Fruit fly (Drosophila melanogaster): ENCODE results near the gene CG32284.

Gene CG32284

dm6 chr3L:3159309-3160194 lies 26.9 kb upstream of the CG32284 start, which contains the start of the genes ND-30 and CG15812 (continued):
- no peak for TF ChIP-seq CG8359 (GFP tag; optimal IDR thresholded peaks at IDR 0.05; ENCODE audit: borderline replicate concordance)
- no peak for TF ChIP-seq mirr (GFP tag; optimal IDR thresholded peaks at IDR 0.05)
- no peak for TF ChIP-seq CG8290 (GFP tag; optimal IDR thresholded peaks at IDR 0.05)
- no peak for TF ChIP-seq CG8290 (tag; optimal IDR thresholded peaks at IDR 0.05)
- TF ChIP-seq ci (GFP tag; IDR thresholded peaks at IDR 0.05), result no peak
- TF ChIP-seq H15 (GFP tag; IDR thresholded peaks at IDR 0.05), result no peak
- no peak for TF ChIP-seq CG17912 (GFP tag; optimal IDR thresholded peaks at IDR 0.05)
- no peak for TF ChIP-seq CG12299 (tag; optimal IDR thresholded peaks at IDR 0.05)
- no peak for TF ChIP-seq ken (GFP tag; IDR thresholded peaks at IDR 0.05)
- TF ChIP-seq CG6813 (GFP tag; optimal IDR thresholded peaks at IDR 0.05), result no peak
- no peak for TF ChIP-seq Optix (GFP tag; IDR thresholded peaks at IDR 0.05)
- no peak for TF ChIP-seq Hr51 (GFP tag; optimal IDR thresholded peaks at IDR 0.05)
- TF ChIP-seq Abd-B (GFP tag; optimal IDR thresholded peaks at IDR 0.05), result no peak
- no peak for TF ChIP-seq HLH4C (GFP tag; IDR thresholded peaks at IDR 0.05; ENCODE audit: partially characterized antibody)
- TF ChIP-seq stc (GFP tag; IDR thresholded peaks at IDR 0.05), result no peak
- peak; percentile 92 for TF ChIP-seq MESR4 (GFP tag; optimal IDR thresholded peaks at IDR 0.05)
- no peak for TF ChIP-seq CG14441 (GFP tag; IDR thresholded peaks at IDR 0.05)
- TF ChIP-seq B-H1 (GFP tag; IDR thresholded peaks at IDR 0.05), result no peak
- no peak for TF ChIP-seq emc (GFP tag; optimal IDR thresholded peaks at IDR 0.05)
- no peak for TF ChIP-seq ranshi (GFP tag; IDR thresholded peaks at IDR 0.05)
- TF ChIP-seq CG7556 (GFP tag; optimal IDR thresholded peaks at IDR 0.05), result peak; percentile 24
- no peak for TF ChIP-seq CG2199 (GFP tag; IDR thresholded peaks at IDR 0.05)
- no peak for TF ChIP-seq D (optimal IDR thresholded peaks at IDR 0.05)
- TF ChIP-seq D (GFP tag; optimal IDR thresholded peaks at IDR 0.05), result no peak
- TF ChIP-seq CG10209 (GFP tag; optimal IDR thresholded peaks at IDR 0.05), result no peak
- no peak for TF ChIP-seq CG7357 (GFP tag; IDR thresholded peaks at IDR 0.05)
- no peak for TF ChIP-seq CG3065 (GFP tag; optimal IDR thresholded peaks at IDR 0.05)
- no peak for TF ChIP-seq CG12236 (GFP tag; optimal IDR thresholded peaks at IDR 0.05)
- TF ChIP-seq CG6254 (GFP tag; optimal IDR thresholded peaks at IDR 0.05), result no peak
- no peak for TF ChIP-seq vfl (GFP tag; optimal IDR thresholded peaks at IDR 0.05)
- no peak for TF ChIP-seq repo (GFP tag; optimal IDR thresholded peaks at IDR 0.05)
- no peak for TF ChIP-seq Eip74EF (GFP tag; optimal IDR thresholded peaks at IDR 0.05)
- TF ChIP-seq mam (GFP tag; optimal IDR thresholded peaks at IDR 0.05), result no peak
- no peak for TF ChIP-seq E2f1 (GFP tag; IDR thresholded peaks at IDR 0.05)
- TF ChIP-seq CG12659 (GFP tag; optimal IDR thresholded peaks at IDR 0.05), result peak; percentile 55
- TF ChIP-seq CG2875 (GFP tag; optimal IDR thresholded peaks at IDR 0.05), result no peak
- TF ChIP-seq en (GFP tag; optimal IDR thresholded peaks at IDR 0.05), result no peak
- TF ChIP-seq CG31224 (GFP tag; IDR thresholded peaks at IDR 0.05), result no peak
- TF ChIP-seq Atf6 (GFP tag; IDR thresholded peaks at IDR 0.05), result no peak
- no peak for TF ChIP-seq CG4360 (GFP tag; IDR thresholded peaks at IDR 0.05)
- no peak for TF ChIP-seq CG11696 (GFP tag; IDR thresholded peaks at IDR 0.05)
- no peak for TF ChIP-seq btn (GFP tag; optimal IDR thresholded peaks at IDR 0.05)
- TF ChIP-seq Gug (GFP tag; IDR thresholded peaks at IDR 0.05), result no peak
- no peak for TF ChIP-seq CG10267 (tag; optimal IDR thresholded peaks at IDR 0.05)
- peak; percentile 46 for TF ChIP-seq stwl (tag; optimal IDR thresholded peaks at IDR 0.05)
- TF ChIP-seq CG15514 (GFP tag; optimal IDR thresholded peaks at IDR 0.05), result peak; percentile 11
- TF ChIP-seq CG6854 (GFP tag; optimal IDR thresholded peaks at IDR 0.05), result no peak
- TF ChIP-seq tx (GFP tag; optimal IDR thresholded peaks at IDR 0.05), result no peak
- no peak for TF ChIP-seq Doc3 (GFP tag; IDR thresholded peaks at IDR 0.05; ENCODE audit: partially characterized antibody)
- no peak for TF ChIP-seq CG1233 (GFP tag; optimal IDR thresholded peaks at IDR 0.05)

Measured in whole organism, embryonic.